Fruit fly (Drosophila melanogaster) whole organism, embryonic: Measurements from ENCODE around the gene CG32537.

Experiments used
- Adf1 ChIP-seq: fragments of 200-800 bp; sonication (Bioruptor generic); IDR thresholded peaks from 2 replicates; pipeline ENCODE4 v1.3.6; 2022; ENCODE audit warnings: missing biosample characterization, missing genetic modification characterization
- Bdp1 ChIP-seq: fragments of 200-800 bp; sonication (Bioruptor generic); optimal IDR thresholded peaks from 3 replicates; lab custom pipeline; 2016; ENCODE audit warnings: missing biosample characterization, missing genetic modification characterization
- CG10543 ChIP-seq: fragments of 200-800 bp; sonication (Bioruptor generic); optimal IDR thresholded peaks from 3 replicates; lab custom pipeline; 2017; ENCODE audit warnings: missing biosample characterization, mild to moderate bottlenecking, missing genetic modification characterization, moderate library complexity
- CG11398 ChIP-seq: fragments of 200-800 bp; sonication (Bioruptor generic); optimal IDR thresholded peaks from 2 replicates; lab custom pipeline; 2016; ENCODE audit warnings: missing biosample characterization, missing genetic modification characterization
- CG11456 ChIP-seq: fragments of 200-800 bp; sonication (Bioruptor generic); IDR thresholded peaks from 3 replicates; pipeline ENCODE4 v1.3.6; 2022; ENCODE audit warnings: missing biosample characterization, missing genetic modification characterization
- CG11695 ChIP-seq: fragments of 200-800 bp; sonication (Bioruptor generic); IDR thresholded peaks from 3 replicates; pipeline ENCODE4 v1.3.6; 2022; ENCODE audit warnings: missing biosample characterization, missing genetic modification characterization
- CG13424 ChIP-seq: fragments of 200-800 bp; sonication (Bioruptor generic); optimal IDR thresholded peaks from 2 replicates; lab custom pipeline; 2019; ENCODE audit warnings: missing biosample characterization, mild to moderate bottlenecking, missing genetic modification characterization, moderate library complexity
- CG1529 ChIP-seq: fragments of 200-800 bp; sonication (Bioruptor generic); optimal IDR thresholded peaks from 3 replicates; lab custom pipeline; 2018; ENCODE audit warnings: missing biosample characterization, missing genetic modification characterization
- CG1603 ChIP-seq: fragments of 200-800 bp; sonication (Bioruptor generic); optimal IDR thresholded peaks from 2 replicates; lab custom pipeline; 2019; ENCODE audit warnings: missing biosample characterization, mild to moderate bottlenecking, missing genetic modification characterization, moderate library complexity
- CG17186 ChIP-seq: fragments of 200-800 bp; sonication (Bioruptor generic); optimal IDR thresholded peaks from 3 replicates; lab custom pipeline; 2017; ENCODE audit warnings: missing biosample characterization, missing genetic modification reagents, missing genetic modification characterization
- CG17612 ChIP-seq: fragments of 200-800 bp; sonication (Bioruptor generic); IDR thresholded peaks from 2 replicates; pipeline ENCODE4 v1.3.6; 2022; ENCODE audit warnings: missing biosample characterization, missing genetic modification characterization
- CG3065 ChIP-seq: fragments of 200-800 bp; sonication (Bioruptor generic); optimal IDR thresholded peaks from 2 replicates; lab custom pipeline; 2016; ENCODE audit warnings: missing biosample characterization, missing genetic modification characterization
- CG33213 ChIP-seq: fragments of 200-800 bp; sonication (Bioruptor generic); optimal IDR thresholded peaks from 3 replicates; lab custom pipeline; 2016; ENCODE audit warnings: missing biosample characterization, missing genetic modification characterization
- CG3995 ChIP-seq: fragments of 200-800 bp; sonication (Bioruptor generic); optimal IDR thresholded peaks from 3 replicates; lab custom pipeline; 2016; ENCODE audit warnings: missing biosample characterization, missing genetic modification characterization
- CG4360 ChIP-seq: fragments of 200-800 bp; sonication (Bioruptor generic); IDR thresholded peaks from 2 replicates; pipeline ENCODE4 v1.3.6; 2022; ENCODE audit warnings: missing biosample characterization, missing genetic modification characterization
- CG4404 ChIP-seq: fragments of 200-800 bp; sonication (Bioruptor generic); IDR thresholded peaks from 2 replicates; pipeline ENCODE4 v1.3.6; 2022; ENCODE audit warnings: missing biosample characterization, missing genetic modification characterization
- CG4730 ChIP-seq: fragments of 200-800 bp; sonication (Bioruptor generic); IDR thresholded peaks from 2 replicates; pipeline ENCODE4 v1.3.6; 2022; ENCODE audit warnings: missing biosample characterization, missing genetic modification characterization
- CG7786 ChIP-seq: fragments of 200-800 bp; sonication (Bioruptor generic); optimal IDR thresholded peaks from 2 replicates; lab custom pipeline; 2016; ENCODE audit warnings: missing biosample characterization, missing genetic modification characterization
- CG8290 ChIP-seq, 3 experiments: fragments of 200-800 bp; sonication (Bioruptor generic); optimal IDR thresholded peaks; 2 replicates each; lab custom pipeline; 2016 to 2019; ENCODE audit warnings: missing biosample characterization in 3 of 3, missing genetic modification characterization in 3 of 3, mild to moderate bottlenecking in 2 of 3, moderate library complexity in 1 of 3
- CG9437 ChIP-seq: fragments of 200-800 bp; sonication (Bioruptor generic); optimal IDR thresholded peaks from 2 replicates; lab custom pipeline; 2018; ENCODE audit warnings: missing biosample characterization, mild to moderate bottlenecking, missing genetic modification characterization
- CG9609 ChIP-seq: fragments of 200-800 bp; sonication (Bioruptor generic); optimal IDR thresholded peaks from 3 replicates; lab custom pipeline; 2016; ENCODE audit warnings: missing biosample characterization, missing genetic modification characterization
- Dbx ChIP-seq: fragments of 200-800 bp; sonication (Bioruptor generic); IDR thresholded peaks from 3 replicates; pipeline ENCODE4 v1.3.6; 2022; ENCODE audit warnings: missing biosample characterization, missing genetic modification characterization
- Dref ChIP-seq: fragments of 200-800 bp; sonication (Bioruptor generic); IDR thresholded peaks from 2 replicates; pipeline ENCODE4 v1.3.6; 2022; ENCODE audit warnings: missing biosample characterization, missing genetic modification characterization
- E2f1 ChIP-seq: fragments of 200-800 bp; sonication (Bioruptor generic); IDR thresholded peaks from 2 replicates; pipeline ENCODE4 v1.3.6; 2022; ENCODE audit warnings: missing biosample characterization, missing genetic modification characterization
- Fer2 ChIP-seq: fragments of 200-800 bp; sonication (Bioruptor generic); optimal IDR thresholded peaks from 2 replicates; lab custom pipeline; 2018; ENCODE audit warnings: missing biosample characterization, mild to moderate bottlenecking, missing genetic modification characterization, moderate library complexity
- Gug ChIP-seq: fragments of 200-800 bp; sonication (Bioruptor generic); IDR thresholded peaks from 4 replicates; pipeline ENCODE4 v1.3.6; 2022; ENCODE audit warnings: missing biosample characterization, missing genetic modification characterization
- Lpt ChIP-seq: fragments of >200 bp; optimal IDR thresholded peaks from 2 replicates; lab custom pipeline; 2018; ENCODE audit warnings: missing biosample characterization, missing genetic modification characterization
- Meics ChIP-seq: fragments of 200-800 bp; sonication (Bioruptor generic); optimal IDR thresholded peaks from 2 replicates; lab custom pipeline; 2017; ENCODE audit warnings: missing biosample characterization, mild to moderate bottlenecking, missing genetic modification characterization
- NC2α ChIP-seq: fragments of 200-800 bp; sonication (Bioruptor generic); optimal IDR thresholded peaks from 2 replicates; lab custom pipeline; 2016; ENCODE audit warnings: missing biosample characterization, missing genetic modification characterization
- NK7.1 ChIP-seq: fragments of 200-800 bp; sonication (Bioruptor generic); optimal IDR thresholded peaks from 3 replicates; lab custom pipeline; 2016; ENCODE audit warnings: missing biosample characterization, missing genetic modification characterization
- Ssrp ChIP-seq: fragments of 200-800 bp; sonication (Bioruptor generic); optimal IDR thresholded peaks from 2 replicates; lab custom pipeline; 2018; ENCODE audit warnings: missing biosample characterization, mild to moderate bottlenecking, missing genetic modification characterization, moderate library complexity
- Trl ChIP-seq, 3 experiments: fragments of >200 bp in 2 of 3; fragments of 200-800 bp in 1 of 3; sonication (Bioruptor generic) in 1 of 3; optimal IDR thresholded peaks; 2 replicates in 1 of 3; 3 replicates in 2 of 3; lab custom pipeline; 2016 to 2017; ENCODE audit warnings: missing biosample characterization in 1 of 3, missing genetic modification characterization in 1 of 3
- ap ChIP-seq: fragments of 200-800 bp; sonication (Bioruptor generic); IDR thresholded peaks from 2 replicates; pipeline ENCODE4 v1.3.6; 2022; ENCODE audit warnings: missing biosample characterization, missing genetic modification characterization
- bab2 ChIP-seq: fragments of 200-800 bp; sonication (Bioruptor generic); optimal IDR thresholded peaks from 2 replicates; lab custom pipeline; 2016; ENCODE audit warnings: missing biosample characterization, missing genetic modification characterization
- chinmo ChIP-seq: fragments of 200-800 bp; sonication (Bioruptor generic); IDR thresholded peaks from 4 replicates; pipeline ENCODE4 v1.3.6; 2022; ENCODE audit warnings: missing biosample characterization, missing genetic modification characterization; ENCODE audit not compliant: partially characterized antibody
- cwo ChIP-seq: fragments of 200-800 bp; sonication (Bioruptor generic); optimal IDR thresholded peaks from 3 replicates; lab custom pipeline; 2017; ENCODE audit warnings: missing biosample characterization, missing genetic modification characterization, mild to moderate bottlenecking, moderate library complexity, missing genetic modification reagents
- dm ChIP-seq: fragments of 200-800 bp; sonication (Bioruptor generic); optimal IDR thresholded peaks from 3 replicates; lab custom pipeline; 2016; ENCODE audit warnings: missing biosample characterization, missing genetic modification characterization
- gfzf ChIP-seq: fragments of 200-800 bp; sonication (Bioruptor generic); optimal IDR thresholded peaks from 2 replicates; lab custom pipeline; 2016; ENCODE audit warnings: missing biosample characterization, mild to moderate bottlenecking, missing genetic modification characterization, moderate library complexity
- inv ChIP-seq: fragments of 200-800 bp; sonication (Bioruptor generic); IDR thresholded peaks from 2 replicates; pipeline ENCODE4 v1.3.6; 2022; ENCODE audit warnings: missing biosample characterization, missing genetic modification characterization; ENCODE audit not compliant: partially characterized antibody
- jing ChIP-seq: fragments of 200-800 bp; sonication (Bioruptor generic); optimal IDR thresholded peaks from 2 replicates; lab custom pipeline; 2018; ENCODE audit warnings: missing biosample characterization, mild to moderate bottlenecking, missing genetic modification characterization
- jumu ChIP-seq: fragments of 200-800 bp; sonication (Bioruptor generic); optimal IDR thresholded peaks from 3 replicates; lab custom pipeline; 2016; ENCODE audit warnings: missing biosample characterization, missing genetic modification characterization
- nau ChIP-seq: fragments of 200-800 bp; sonication (Bioruptor generic); optimal IDR thresholded peaks from 3 replicates; lab custom pipeline; 2017; ENCODE audit warnings: missing biosample characterization, mild to moderate bottlenecking, missing genetic modification characterization, missing genetic modification reagents
- nerfin-2 ChIP-seq: fragments of 200-800 bp; sonication (Bioruptor generic); IDR thresholded peaks from 2 replicates; pipeline ENCODE4 v1.3.6; 2022; ENCODE audit warnings: missing biosample characterization, missing genetic modification characterization; ENCODE audit not compliant: partially characterized antibody
- nmo ChIP-seq: fragments of 200-800 bp; sonication (Bioruptor generic); optimal IDR thresholded peaks from 2 replicates; lab custom pipeline; 2018; ENCODE audit warnings: missing biosample characterization, mild to moderate bottlenecking, missing genetic modification characterization, moderate library complexity
- schlank ChIP-seq: fragments of 200-800 bp; sonication (Bioruptor generic); optimal IDR thresholded peaks from 2 replicates; lab custom pipeline; 2018; ENCODE audit warnings: missing biosample characterization, mild to moderate bottlenecking, missing genetic modification characterization
- seq ChIP-seq: fragments of 200-800 bp; sonication (Bioruptor generic); IDR thresholded peaks from 2 replicates; pipeline ENCODE4 v1.3.6; 2022; ENCODE audit warnings: missing biosample characterization, missing genetic modification characterization
- slou ChIP-seq: fragments of 200-800 bp; sonication (Bioruptor generic); optimal IDR thresholded peaks from 3 replicates; lab custom pipeline; 2016; ENCODE audit warnings: missing biosample characterization, missing genetic modification characterization
- tap ChIP-seq: fragments of 200-800 bp; optimal IDR thresholded peaks from 3 replicates; lab custom pipeline; 2019; ENCODE audit warnings: missing biosample characterization, mild to moderate bottlenecking, missing genetic modification characterization, moderate library complexity
- vfl ChIP-seq: fragments of 200-800 bp; sonication (Bioruptor generic); optimal IDR thresholded peaks from 2 replicates; lab custom pipeline; 2016; ENCODE audit warnings: missing biosample characterization, missing genetic modification characterization
- wor ChIP-seq: fragments of 200-800 bp; sonication (Bioruptor generic); IDR thresholded peaks from 2 replicates; pipeline ENCODE4 v1.3.6; 2022; ENCODE audit warnings: missing biosample characterization, missing genetic modification characterization

Gene CG32537

DNA sequence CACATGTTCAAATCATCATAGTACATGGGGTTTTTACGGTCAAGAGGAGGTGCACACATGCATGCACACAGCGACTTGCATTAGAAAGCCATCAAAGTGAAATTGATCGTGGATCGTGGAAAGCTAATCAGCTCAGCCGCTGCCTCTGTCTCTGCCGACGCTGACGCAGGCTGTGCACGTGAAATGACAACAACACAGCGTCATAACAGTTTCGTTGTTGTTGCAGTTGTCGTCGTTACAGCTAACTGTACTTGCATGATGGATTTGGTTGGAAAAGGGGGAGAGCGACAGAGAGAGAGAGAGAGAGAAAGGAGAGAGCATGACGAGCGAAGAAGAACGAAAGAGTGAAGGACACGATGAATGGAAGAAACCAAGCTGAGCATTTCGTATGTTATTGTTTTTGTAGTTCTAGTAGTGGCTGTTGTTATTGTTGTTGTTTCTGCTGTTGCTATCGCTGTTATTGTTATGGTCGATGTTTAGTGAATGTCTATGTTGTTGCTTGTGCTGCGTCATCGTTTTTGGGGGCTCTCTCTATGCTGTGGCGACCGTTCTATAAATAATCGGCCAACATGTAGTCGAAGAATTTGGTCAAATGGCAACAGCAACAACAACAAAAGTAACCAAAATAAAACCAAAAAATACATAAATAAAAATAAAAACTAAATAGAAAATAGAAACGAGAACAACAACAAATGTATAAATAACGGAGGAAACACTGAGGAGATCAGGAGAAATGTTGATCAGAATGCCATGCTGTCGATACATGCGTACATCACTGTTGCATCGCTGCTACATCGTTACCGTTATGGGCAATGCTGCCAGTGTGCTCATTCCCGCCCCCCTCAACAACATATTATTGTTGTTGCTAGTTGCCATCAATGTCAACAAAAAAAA lies 16.3 kb downstream of the CG32537 start (continued):
- TF ChIP-seq slou (GFP tag; lab: Kevin White, UChicago) (no peak), CG1529 (GFP tag; lab: Kevin White, UChicago) (no peak), CG13424 (tag; lab: Kevin White, UChicago) (no peak), CG11456 (GFP tag; lab: Robert Waterston, UW) (no peak), seq (GFP tag; lab: Robert Waterston, UW) (no peak), CG9437 (no peak), Dbx (GFP tag; lab: Robert Waterston, UW) (no peak), CG7786 (no peak), cwo (GFP tag; lab: Kevin White, UChicago) (no peak), Fer2 (tag; lab: Kevin White, UChicago) (no peak), CG4360 (GFP tag; lab: Robert Waterston, UW) (peak; percentile 94), Bdp1 (GFP tag; lab: Kevin White, UChicago) (no peak), bab2 (GFP tag; lab: Kevin White, UChicago) (no peak), nerfin-2 (GFP tag; lab: Robert Waterston, UW) (no peak), inv (GFP tag; lab: Robert Waterston, UW) (no peak), CG4730 (no peak), CG11695 (GFP tag; lab: Robert Waterston, UW) (no peak), gfzf (GFP tag; lab: Kevin White, UChicago) (no peak), Gug (no peak), NK7.1 (GFP tag; lab: Kevin White, UChicago) (no peak), Adf1 (GFP tag; lab: Robert Waterston, UW) (peak; percentile 56; the same call in 1 of the 2 replicates), Trl (optimal IDR thresholded peaks at IDR 0.05; lab: Kevin White, UChicago) (peak; percentile 74 to 77), Trl (GFP tag; optimal IDR thresholded peaks at IDR 0.05; lab: Kevin White, UChicago) (no peak), nmo (no peak), tap (no peak), CG9609 (GFP tag; lab: Kevin White, UChicago) (no peak), jumu (GFP tag; lab: Kevin White, UChicago) (no peak), Meics (GFP tag; lab: Kevin White, UChicago) (no peak), CG17186 (no peak), dm (GFP tag; lab: Kevin White, UChicago) (no peak), CG1603 (no peak), Dref (no peak), CG3995 (GFP tag; lab: Kevin White, UChicago) (no peak), CG33213 (GFP tag; lab: Kevin White, UChicago) (no peak), chinmo (0 out of 4 replicates have a peak, but pooled peaks have one; percentile 46)

DNA sequence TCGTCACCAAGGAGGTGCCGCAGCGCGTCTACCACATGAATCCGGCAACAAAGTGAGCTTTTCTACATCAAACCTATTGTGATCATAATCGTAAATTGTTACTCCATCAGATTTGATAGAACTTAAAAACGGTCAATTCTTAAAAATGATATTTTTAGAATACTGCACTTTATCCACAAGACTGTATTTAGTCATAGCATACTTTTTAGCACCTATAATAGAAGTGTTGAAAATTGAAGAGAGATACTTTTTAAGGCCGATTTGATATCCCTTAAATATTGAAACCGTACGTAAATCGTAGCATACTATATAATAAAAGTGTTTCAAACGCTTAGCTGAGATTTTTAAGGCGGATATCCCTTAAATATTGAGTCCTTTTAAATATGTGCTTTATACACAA lies 26.2 kb downstream of the CG32537 start:
- TF ChIP-seq wor (GFP tag; lab: Robert Waterston, UW) (no peak), nau (GFP tag; lab: Kevin White, UChicago) (no peak), CG10543 (GFP tag; lab: Kevin White, UChicago) (no peak), Ssrp (tag; lab: Kevin White, UChicago) (no peak), CG3065 (GFP tag; lab: Kevin White, UChicago) (no peak), CG17612 (GFP tag; lab: Robert Waterston, UW) (peak; percentile 53; the same call in 1 of the 2 replicates), E2f1 (GFP tag; lab: Robert Waterston, UW) (no peak), vfl (GFP tag; lab: Kevin White, UChicago) (no peak), CG11398 (GFP tag; lab: Kevin White, UChicago) (no peak), Lpt (GFP tag; lab: Kevin White, UChicago) (no peak), schlank (tag; lab: Kevin White, UChicago) (no peak), ap (GFP tag; lab: Robert Waterston, UW) (no peak), CG4404 (no peak), jing (GFP tag; lab: Kevin White, UChicago) (no peak), NC2α (GFP tag; lab: Kevin White, UChicago) (no peak), CG8290 (GFP tag; optimal IDR thresholded peaks at IDR 0.05; lab: Kevin White, UChicago) (peak; percentile 81), CG8290 (tag; optimal IDR thresholded peaks at IDR 0.05; lab: Kevin White, UChicago) (peak in 1 of 2 experiments; percentile 47), nerfin-2 (GFP tag; lab: Robert Waterston, UW) (no peak)
